Worm (Caenorhabditis elegans) whole organism, mixed stage, embryonic: ENCODE data around the gene nhx-1.
"Not testable (repeated sequence)": the region's sequence is repeated elsewhere in the genome, so short reads cannot be mapped to it uniquely, and the experiment has no call there.

Source experiments
- M03D4.4 ChIP-seq: sonication (generic microtip); optimal IDR thresholded peaks from 2 replicates; lab custom pipeline; 2017; ENCODE audit warnings: mild to moderate bottlenecking, missing genetic modification characterization, missing compliant biosample characterization
- bed-3 ChIP-seq: fragments of 200-800 bp; sonication (Bioruptor generic); optimal IDR thresholded peaks from 3 replicates; lab custom pipeline; 2018; ENCODE audit warnings: mild to moderate bottlenecking, missing genetic modification characterization, moderate library complexity, missing compliant biosample characterization
- blmp-1 ChIP-seq: fragments of 150-350 bp; optimal IDR thresholded peaks from 2 replicates; lab custom pipeline; 2014; ENCODE audit warnings: missing biosample characterization, missing genetic modification characterization
- ceh-39 ChIP-seq: fragments of 150-350 bp; optimal IDR thresholded peaks from 2 replicates; lab custom pipeline; 2014; ENCODE audit warnings: missing biosample characterization, missing genetic modification characterization
- ceh-43 ChIP-seq: fragments of 200-800 bp; sonication (Bioruptor generic); optimal IDR thresholded peaks from 2 replicates; lab custom pipeline; 2018; ENCODE audit warnings: mild to moderate bottlenecking, missing genetic modification characterization, moderate library complexity, missing compliant biosample characterization
- ceh-83 ChIP-seq: fragments of 200-800 bp; sonication (Bioruptor generic); optimal IDR thresholded peaks from 2 replicates; lab custom pipeline; 2018; ENCODE audit warnings: mild to moderate bottlenecking, missing genetic modification characterization, missing compliant biosample characterization
- ces-1 ChIP-seq: fragments of 150-350 bp; optimal IDR thresholded peaks from 2 replicates; lab custom pipeline; 2014; ENCODE audit warnings: missing biosample characterization, missing genetic modification reagents, missing genetic modification characterization
- cnd-1 ChIP-seq: fragments of 200-800 bp; sonication (Bioruptor generic); optimal IDR thresholded peaks from 2 replicates; lab custom pipeline; 2018; ENCODE audit warnings: mild to moderate bottlenecking, missing genetic modification characterization, missing compliant biosample characterization
- drap-1 ChIP-seq: fragments of 200-800 bp; sonication (Bioruptor generic); optimal IDR thresholded peaks from 3 replicates; lab custom pipeline; 2018; ENCODE audit warnings: mild to moderate bottlenecking, missing genetic modification characterization, missing compliant biosample characterization
- elt-1 ChIP-seq: sonication (generic microtip); optimal IDR thresholded peaks from 2 replicates; lab custom pipeline; 2017; ENCODE audit warnings: missing genetic modification characterization, mild to moderate bottlenecking, missing compliant biosample characterization, antibody characterized with exemption, moderate library complexity, borderline replicate concordance; ENCODE audit not compliant: insufficient read depth
- elt-3 ChIP-seq: fragments of 150-350 bp; optimal IDR thresholded peaks from 2 replicates; lab custom pipeline; 2014; ENCODE audit warnings: missing biosample characterization, missing genetic modification characterization
- flh-1 ChIP-seq: fragments of 200-800 bp; sonication (Bioruptor generic); optimal IDR thresholded peaks from 2 replicates; lab custom pipeline; 2018; ENCODE audit warnings: mild to moderate bottlenecking, missing genetic modification characterization, moderate library complexity, missing compliant biosample characterization
- ham-2 ChIP-seq: fragments of 200-800 bp; sonication (Bioruptor generic); optimal IDR thresholded peaks from 2 replicates; lab custom pipeline; 2018; ENCODE audit warnings: mild to moderate bottlenecking, missing genetic modification characterization, missing compliant biosample characterization
- hlh-1 ChIP-seq: fragments of 150-350 bp; optimal IDR thresholded peaks from 2 replicates; lab custom pipeline; 2014; ENCODE audit warnings: missing biosample characterization, missing genetic modification reagents, missing genetic modification characterization
- lin-13 ChIP-seq: fragments of 150-350 bp; optimal IDR thresholded peaks from 2 replicates; lab custom pipeline; 2014; ENCODE audit warnings: missing biosample characterization, missing genetic modification characterization
- lin-32 ChIP-seq: fragments of 200-800 bp; sonication (Bioruptor generic); optimal IDR thresholded peaks from 2 replicates; lab custom pipeline; 2018; ENCODE audit warnings: mild to moderate bottlenecking, missing genetic modification characterization, missing compliant biosample characterization
- lsy-2 ChIP-seq: fragments of 150-350 bp; optimal IDR thresholded peaks from 2 replicates; lab custom pipeline; 2014; ENCODE audit warnings: missing biosample characterization, missing genetic modification characterization
- mab-5 ChIP-seq: fragments of 150-350 bp; optimal IDR thresholded peaks from 2 replicates; lab custom pipeline; 2014; ENCODE audit warnings: missing biosample characterization, missing genetic modification characterization
- mep-1 ChIP-seq: fragments of 150-350 bp; optimal IDR thresholded peaks from 2 replicates; lab custom pipeline; 2017; ENCODE audit warnings: missing biosample characterization, missing genetic modification reagents, missing genetic modification characterization, inconsistent platforms
- mls-2 ChIP-seq: sonication (generic microtip); optimal IDR thresholded peaks from 2 replicates; lab custom pipeline; 2016; ENCODE audit warnings: mild to moderate bottlenecking, missing genetic modification characterization, moderate library complexity, missing compliant biosample characterization
- nhr-12 ChIP-seq: fragments of 150-350 bp; optimal IDR thresholded peaks from 2 replicates; lab custom pipeline; 2014; ENCODE audit warnings: missing biosample characterization, missing genetic modification characterization
- nhr-2 ChIP-seq: fragments of 150-350 bp; optimal IDR thresholded peaks from 2 replicates; lab custom pipeline; 2014; ENCODE audit warnings: missing biosample characterization, missing genetic modification characterization
- nhr-237 ChIP-seq: fragments of 150-350 bp; optimal IDR thresholded peaks from 2 replicates; lab custom pipeline; 2014; ENCODE audit warnings: missing biosample characterization, missing genetic modification characterization
- nhr-28 ChIP-seq: fragments of 150-350 bp; optimal IDR thresholded peaks from 2 replicates; lab custom pipeline; 2014; ENCODE audit warnings: missing biosample characterization, missing genetic modification characterization
- nhr-76 ChIP-seq: sonication (generic microtip); optimal IDR thresholded peaks from 2 replicates; lab custom pipeline; 2017; ENCODE audit warnings: missing biosample characterization, missing genetic modification characterization
- pha-4 ChIP-seq: fragments of 150-350 bp; optimal IDR thresholded peaks from 2 replicates; lab custom pipeline; 2018; ENCODE audit warnings: missing biosample characterization, missing genetic modification reagents, missing genetic modification characterization
- sem-2 ChIP-seq: fragments of 200-800 bp; sonication (Bioruptor generic); optimal IDR thresholded peaks from 2 replicates; lab custom pipeline; 2018; ENCODE audit warnings: mild to moderate bottlenecking, missing genetic modification characterization, missing compliant biosample characterization
- snpc-4 ChIP-seq: fragments of 150-350 bp; optimal IDR thresholded peaks from 2 replicates; lab custom pipeline; 2014; ENCODE audit warnings: missing biosample characterization, missing genetic modification characterization
- sptf-1 ChIP-seq: sonication (generic microtip); optimal IDR thresholded peaks from 2 replicates; lab custom pipeline; 2017; ENCODE audit warnings: mild to moderate bottlenecking, missing genetic modification characterization, moderate library complexity, missing compliant biosample characterization
- tbx-8 ChIP-seq: fragments of 200-800 bp; sonication (Bioruptor generic); optimal IDR thresholded peaks from 2 replicates; lab custom pipeline; 2018; ENCODE audit warnings: mild to moderate bottlenecking, missing genetic modification characterization, moderate library complexity, missing compliant biosample characterization
- unc-120 ChIP-seq: sonication (generic microtip); optimal IDR thresholded peaks from 2 replicates; lab custom pipeline; 2017; ENCODE audit warnings: missing genetic modification characterization, missing compliant biosample characterization; ENCODE audit not compliant: poor library complexity, severe bottlenecking
- unc-39 ChIP-seq: fragments of 150-350 bp; optimal IDR thresholded peaks from 2 replicates; lab custom pipeline; 2014; ENCODE audit warnings: missing biosample characterization, missing genetic modification characterization
- unc-62 ChIP-seq: fragments of 150-350 bp; optimal IDR thresholded peaks from 2 replicates; lab custom pipeline; 2014; ENCODE audit warnings: missing biosample characterization, missing genetic modification reagents, missing genetic modification characterization
- zip-8 ChIP-seq: fragments of 150-350 bp; optimal IDR thresholded peaks from 2 replicates; lab custom pipeline; 2014; ENCODE audit warnings: missing biosample characterization, missing genetic modification characterization
- ztf-11 ChIP-seq: fragments of 150-350 bp; optimal IDR thresholded peaks from 2 replicates; lab custom pipeline; 2014; ENCODE audit warnings: missing biosample characterization, missing genetic modification characterization

nhx-1 gene

ce11 chrX:16056404-16056803 lies 39.5 kb downstream of the nhx-1 start:
- TF ChIP-seq tbx-8 (GFP tag; lab: Kevin White, UChicago) (no peak), flh-1 (GFP tag; lab: Kevin White, UChicago) (no peak), unc-62 (GFP tag; lab: Kevin White, UChicago) (peak; percentile 67), ceh-83 (no peak), drap-1 (GFP tag; lab: Kevin White, UChicago) (peak; percentile 75), nhr-237 (tag; lab: Kevin White, UChicago) (peak; percentile 98), ceh-39 (tag; lab: Kevin White, UChicago) (peak; percentile 68), lin-32 (GFP tag; lab: Kevin White, UChicago) (no peak), nhr-76 (no peak), zip-8 (tag; lab: Kevin White, UChicago) (no peak), mab-5 (tag; lab: Kevin White, UChicago) (peak; percentile 88), sptf-1 (tag; lab: Kevin White, UChicago) (peak; percentile 63), M03D4.4 (tag; lab: Kevin White, UChicago) (no peak), unc-120 (tag; lab: Kevin White, UChicago) (peak; percentile 59), blmp-1 (peak; percentile 6), unc-39 (tag; lab: Kevin White, UChicago) (peak; percentile 70), mep-1 (tag; lab: Kevin White, UChicago) (peak; percentile 80), sem-2 (no peak), elt-3 (tag; lab: Kevin White, UChicago) (peak; percentile 71), snpc-4 (tag; lab: Kevin White, UChicago) (no peak), nhr-2 (tag; lab: Kevin White, UChicago) (no peak), ceh-43 (no peak), hlh-1 (tag; lab: Kevin White, UChicago) (peak; percentile 93), ces-1 (GFP tag; lab: Kevin White, UChicago) (peak; percentile 86), nhr-12 (tag; lab: Kevin White, UChicago) (peak; percentile 28), mls-2 (peak; percentile 5), elt-1 (tag; lab: Kevin White, UChicago) (peak; percentile 53), ztf-11 (tag; lab: Kevin White, UChicago) (no peak), ham-2 (GFP tag; lab: Kevin White, UChicago) (no peak), nhr-28 (tag; lab: Kevin White, UChicago) (no peak), lsy-2 (tag; lab: Kevin White, UChicago) (peak; percentile 83), pha-4 (tag; lab: Kevin White, UChicago) (peak; percentile 83), lin-13 (tag; lab: Kevin White, UChicago) (peak; percentile 80), cnd-1 (no peak), bed-3 (GFP tag; lab: Kevin White, UChicago) (no peak)

ce11 chrX:16058845-16059244 lies 41.9 kb downstream of the nhx-1 start, which contains the start of gene T27A8.2:
Gene T27A8.2 (minus strand): TSS chrX:16058945.
- TF ChIP-seq pha-4 (tag; lab: Kevin White, UChicago) = no peak
- no peak for TF ChIP-seq nhr-28 (tag; lab: Kevin White, UChicago)

ce11 chrX:16062385-16062784 lies 45.5 kb downstream of the nhx-1 start, which contains the start of gene T27A8.3:
Gene T27A8.3 (plus strand): TSS chrX:16062685.
- not testable (repeated sequence) for TF ChIP-seq unc-39, hlh-1, pha-4 (tag; lab: Kevin White, UChicago)

- TF ChIP-seq lsy-2 (tag; lab: Kevin White, UChicago) = no peak
- TF ChIP-seq ceh-83 = no peak
- no peak for TF ChIP-seq nhr-2 (tag; lab: Kevin White, UChicago)
- TF ChIP-seq hlh-1 (tag; lab: Kevin White, UChicago) = no peak
- peak; percentile 95 for TF ChIP-seq zip-8 (tag; lab: Kevin White, UChicago)
These were observed 51.1 kb downstream of the nhx-1 start for ce11 chrX:16067984-16068383.
